Fruit fly (Drosophila melanogaster): ENCODE results near the gene VAChT.

DNA sequence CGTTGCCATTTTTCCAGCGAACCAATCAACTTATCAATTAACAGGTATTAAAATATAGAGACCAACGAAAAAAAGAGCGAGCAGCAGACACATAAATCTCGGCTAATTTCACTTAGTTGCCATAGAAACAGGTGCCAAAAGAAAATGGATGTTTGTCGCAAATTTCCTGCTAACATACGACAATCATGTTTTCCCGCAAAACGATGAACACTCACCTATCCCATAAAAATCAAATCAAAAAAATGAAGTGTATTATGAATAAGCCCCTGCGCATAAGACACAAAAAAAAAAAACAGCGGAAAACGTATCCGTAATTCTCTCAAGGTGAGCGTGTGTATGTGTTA is 36.5 kb downstream of the VAChT start:
- TF ChIP-seq CG8159 (tag; optimal IDR thresholded peaks at IDR 0.05) = no peak
- no peak for TF ChIP-seq EcR (GFP tag; optimal IDR thresholded peaks at IDR 0.05)
- no peak for TF ChIP-seq CG34367 (tag; optimal IDR thresholded peaks at IDR 0.05)
- no peak for TF ChIP-seq CG12605 (GFP tag; IDR thresholded peaks at IDR 0.05)
- no peak for TF ChIP-seq gl (tag; optimal IDR thresholded peaks at IDR 0.05)
- no peak for TF ChIP-seq fd96Ca (GFP tag; IDR thresholded peaks at IDR 0.05)
- TF ChIP-seq Pif1B (GFP tag; optimal IDR thresholded peaks at IDR 0.05) = no peak
- no peak for TF ChIP-seq rn (GFP tag; IDR thresholded peaks at IDR 0.05)
- no peak for TF ChIP-seq Ets98B (GFP tag; IDR thresholded peaks at IDR 0.05)
- no peak for TF ChIP-seq Pif1A (GFP tag; optimal IDR thresholded peaks at IDR 0.05)

All from whole organism, pupa.